Fruit fly (Drosophila melanogaster) whole organism, prepupa: ENCODE measurements around the gene LSm3.
A peak's percentile ranks its signal among the peaks of the same experiment; 100 is the strongest.

ENCODE experiments used
- Blimp-1 ChIP-seq: fragments of 200-800 bp; sonication (Bioruptor generic); optimal IDR thresholded peaks from 3 replicates; lab custom pipeline; 2017; ENCODE audit warnings: missing biosample characterization, missing genetic modification characterization, mild to moderate bottlenecking, moderate library complexity, missing genetic modification reagents
- CG10631 ChIP-seq: fragments of 200-800 bp; sonication (Bioruptor generic); optimal IDR thresholded peaks from 2 replicates; lab custom pipeline; 2016; ENCODE audit warnings: missing biosample characterization, missing genetic modification characterization
- CG10669 ChIP-seq: fragments of 200-800 bp; sonication (Bioruptor generic); optimal IDR thresholded peaks from 3 replicates; lab custom pipeline; 2018; ENCODE audit warnings: missing biosample characterization, mild to moderate bottlenecking, missing genetic modification characterization, moderate library complexity
- CG11902 ChIP-seq: fragments of 200-800 bp; sonication (Bioruptor generic); optimal IDR thresholded peaks from 3 replicates; lab custom pipeline; 2016; ENCODE audit warnings: missing biosample characterization, missing genetic modification characterization
- CG15336 ChIP-seq: fragments of 200-800 bp; sonication (Bioruptor generic); IDR thresholded peaks from 2 replicates; pipeline ENCODE4 v1.3.6; 2022; ENCODE audit warnings: missing biosample characterization, missing genetic modification characterization
- CG1621 ChIP-seq: fragments of 200-800 bp; sonication (Bioruptor generic); optimal IDR thresholded peaks from 3 replicates; lab custom pipeline; 2018; ENCODE audit warnings: missing biosample characterization, mild to moderate bottlenecking, missing genetic modification characterization
- CG16779 ChIP-seq: fragments of 200-800 bp; sonication (Bioruptor generic); optimal IDR thresholded peaks from 3 replicates; lab custom pipeline; 2017; ENCODE audit warnings: missing biosample characterization, mild to moderate bottlenecking, missing genetic modification characterization
- CG32006 ChIP-seq: fragments of 200-800 bp; sonication (Bioruptor generic); optimal IDR thresholded peaks from 3 replicates; lab custom pipeline; 2017; ENCODE audit warnings: missing biosample characterization, mild to moderate bottlenecking, missing genetic modification characterization
- CG34406 ChIP-seq: fragments of 200-800 bp; sonication (Bioruptor generic); optimal IDR thresholded peaks from 3 replicates; lab custom pipeline; 2016; ENCODE audit warnings: missing biosample characterization, missing genetic modification characterization
- CG3919 ChIP-seq: fragments of 200-800 bp; sonication (Bioruptor generic); optimal IDR thresholded peaks from 3 replicates; lab custom pipeline; 2016; ENCODE audit warnings: missing biosample characterization, missing genetic modification characterization
- CG4318 ChIP-seq: fragments of 200-800 bp; sonication (Bioruptor generic); optimal IDR thresholded peaks from 3 replicates; lab custom pipeline; 2017; ENCODE audit warnings: missing biosample characterization, mild to moderate bottlenecking, missing genetic modification characterization
- CG6276 ChIP-seq: fragments of 200-800 bp; sonication (Bioruptor generic); optimal IDR thresholded peaks from 2 replicates; lab custom pipeline; 2017; ENCODE audit warnings: missing biosample characterization, mild to moderate bottlenecking, missing genetic modification characterization
- CG6808 ChIP-seq: fragments of 200-800 bp; sonication (Bioruptor generic); optimal IDR thresholded peaks from 3 replicates; lab custom pipeline; 2017; ENCODE audit warnings: missing biosample characterization, missing genetic modification characterization, mild to moderate bottlenecking, moderate library complexity, missing genetic modification reagents
- CG6854 ChIP-seq: fragments of 200-800 bp; sonication (Bioruptor generic); optimal IDR thresholded peaks from 2 replicates; lab custom pipeline; 2017; ENCODE audit warnings: missing biosample characterization, mild to moderate bottlenecking, missing genetic modification characterization
- CG7368 ChIP-seq: fragments of 200-800 bp; sonication (Bioruptor generic); optimal IDR thresholded peaks from 3 replicates; lab custom pipeline; 2016; ENCODE audit warnings: missing biosample characterization, missing genetic modification characterization
- CG8319 ChIP-seq: fragments of 200-800 bp; sonication (Bioruptor generic); optimal IDR thresholded peaks from 3 replicates; lab custom pipeline; 2016; ENCODE audit warnings: missing biosample characterization, missing genetic modification characterization
- CG8632 ChIP-seq: fragments of 200-800 bp; sonication (Bioruptor generic); optimal IDR thresholded peaks from 3 replicates; lab custom pipeline; 2016; ENCODE audit warnings: missing biosample characterization, missing genetic modification characterization
- Eip75B ChIP-seq: fragments of 200-800 bp; sonication (Bioruptor generic); optimal IDR thresholded peaks from 3 replicates; lab custom pipeline; 2016; ENCODE audit warnings: missing biosample characterization, missing genetic modification characterization
- Eip78C ChIP-seq: fragments of 200-800 bp; sonication (Bioruptor generic); peaks from one replicate; lab custom pipeline; 2016; ENCODE audit warnings: missing biosample characterization, missing genetic modification characterization
- Eip93F ChIP-seq: fragments of 200-800 bp; sonication (Bioruptor generic); optimal IDR thresholded peaks from 2 replicates; lab custom pipeline; 2016; ENCODE audit warnings: missing biosample characterization, mild to moderate bottlenecking, missing genetic modification characterization
- Ets21C ChIP-seq: fragments of 200-800 bp; sonication (Bioruptor generic); optimal IDR thresholded peaks from 3 replicates; lab custom pipeline; 2016; ENCODE audit warnings: missing biosample characterization, missing genetic modification characterization
- Ets96B ChIP-seq: fragments of 200-800 bp; optimal IDR thresholded peaks from 2 replicates; lab custom pipeline; 2019; ENCODE audit warnings: missing biosample characterization, mild to moderate bottlenecking, missing genetic modification characterization, moderate library complexity
- Hr38 ChIP-seq: sonication (Bioruptor generic); optimal IDR thresholded peaks from 2 replicates; lab custom pipeline; 2016; ENCODE audit warnings: missing biosample characterization, missing genetic modification characterization
- Hr39 ChIP-seq: fragments of 200-800 bp; sonication (Bioruptor generic); optimal IDR thresholded peaks from 2 replicates; lab custom pipeline; 2016; ENCODE audit warnings: missing biosample characterization, missing genetic modification characterization
- OdsH ChIP-seq: fragments of 200-800 bp; sonication (Bioruptor generic); optimal IDR thresholded peaks from 3 replicates; lab custom pipeline; 2016; ENCODE audit warnings: missing biosample characterization, missing genetic modification characterization
- Smox ChIP-seq: fragments of 200-800 bp; sonication (Bioruptor generic); optimal IDR thresholded peaks from 3 replicates; lab custom pipeline; 2016; ENCODE audit warnings: missing biosample characterization, missing genetic modification characterization
- Sox14 ChIP-seq: fragments of 200-800 bp; sonication (Bioruptor generic); optimal IDR thresholded peaks from 3 replicates; lab custom pipeline; 2016; ENCODE audit warnings: missing biosample characterization, missing genetic modification characterization
- Sox15 ChIP-seq: fragments of 200-800 bp; sonication (Bioruptor generic); optimal IDR thresholded peaks from 3 replicates; lab custom pipeline; 2016; ENCODE audit warnings: missing biosample characterization, missing genetic modification characterization
- achi ChIP-seq: fragments of 200-800 bp; sonication (Bioruptor generic); optimal IDR thresholded peaks from 3 replicates; lab custom pipeline; 2016; ENCODE audit warnings: missing biosample characterization, missing genetic modification characterization
- cyc ChIP-seq: fragments of 200-800 bp; sonication (Bioruptor generic); optimal IDR thresholded peaks from 3 replicates; lab custom pipeline; 2016; ENCODE audit warnings: missing biosample characterization, missing genetic modification characterization
- eg ChIP-seq: fragments of 200-800 bp; sonication (Bioruptor generic); IDR thresholded peaks from 3 replicates; pipeline ENCODE4 v1.3.6; 2022; ENCODE audit warnings: missing biosample characterization, missing genetic modification characterization
- esn ChIP-seq: fragments of 200-800 bp; sonication (Bioruptor generic); optimal IDR thresholded peaks from 2 replicates; lab custom pipeline; 2016; ENCODE audit warnings: missing biosample characterization, mild to moderate bottlenecking, missing genetic modification characterization, moderate library complexity
- fd85E ChIP-seq: fragments of 200-800 bp; sonication (Bioruptor generic); optimal IDR thresholded peaks from 3 replicates; lab custom pipeline; 2016; ENCODE audit warnings: missing biosample characterization, missing genetic modification characterization
- net ChIP-seq: fragments of 200-800 bp; sonication (Bioruptor generic); optimal IDR thresholded peaks from 3 replicates; lab custom pipeline; 2016; ENCODE audit warnings: missing biosample characterization, missing genetic modification characterization
- salr ChIP-seq, 2 experiments: fragments of 200-800 bp; sonication (Bioruptor generic); optimal IDR thresholded peaks; 3 replicates each; lab custom pipeline; 2016 to 2018; ENCODE audit warnings: missing biosample characterization in 2 of 2, missing genetic modification characterization in 2 of 2, mild to moderate bottlenecking in 1 of 2
- spab ChIP-seq: fragments of 200-800 bp; sonication (Bioruptor generic); optimal IDR thresholded peaks from 2 replicates; lab custom pipeline; 2017; ENCODE audit warnings: missing biosample characterization, mild to moderate bottlenecking, missing genetic modification characterization, missing genetic modification reagents
- svp ChIP-seq: fragments of 200-800 bp; sonication (Bioruptor generic); peaks from one replicate; lab custom pipeline; 2016; ENCODE audit warnings: missing biosample characterization, missing genetic modification characterization
- vri ChIP-seq: fragments of 200-800 bp; sonication (Bioruptor generic); optimal IDR thresholded peaks from 3 replicates; lab custom pipeline; 2016; ENCODE audit warnings: missing biosample characterization, mild to moderate bottlenecking, missing genetic modification characterization

The LSm3 gene

dm6 chr3R:23962781-23963222 is 33.3 kb upstream of the LSm3 start, which contains the start of gene CG31140 (continued):
- TF ChIP-seq Sox14 (GFP tag; lab: Kevin White, UChicago) (no peak), cyc (no peak), CG34406 (no peak), net (GFP tag; lab: Kevin White, UChicago) (peak; percentile 46), Ets21C (GFP tag; lab: Kevin White, UChicago) (no peak), CG6276 (GFP tag; lab: Kevin White, UChicago) (peak; percentile 27), svp (GFP tag; lab: Kevin White, UChicago) (peak; percentile 45), Smox (no peak), Blimp-1 (GFP tag; lab: Kevin White, UChicago) (no peak), CG4318 (GFP tag; lab: Kevin White, UChicago) (no peak), CG1621 (tag; lab: Kevin White, UChicago) (peak; percentile 48), Sox15 (GFP tag; lab: Kevin White, UChicago) (no peak), Eip93F (GFP tag; lab: Kevin White, UChicago) (no peak), salr (GFP tag; optimal IDR thresholded peaks at IDR 0.05; lab: Kevin White, UChicago) (no peak), CG8319 (GFP tag; lab: Kevin White, UChicago) (no peak), esn (GFP tag; lab: Kevin White, UChicago) (peak; percentile 25), CG3919 (GFP tag; lab: Kevin White, UChicago) (peak; percentile 42), CG15336 (GFP tag; lab: Robert Waterston, UW) (peak; percentile 21; the same call in 1 of the 2 replicates), vri (GFP tag; lab: Kevin White, UChicago) (no peak), CG6808 (peak; percentile 27), eg (peak; percentile 48; the same call in 2 of the 3 replicates), spab (GFP tag; lab: Kevin White, UChicago) (no peak), fd85E (GFP tag; lab: Kevin White, UChicago) (peak; percentile 31), Eip75B (GFP tag; lab: Kevin White, UChicago) (peak; percentile 31), CG6854 (GFP tag; lab: Kevin White, UChicago) (peak; percentile 79), CG10631 (GFP tag; lab: Kevin White, UChicago) (no peak), CG16779 (tag; lab: Kevin White, UChicago) (peak; percentile 54), CG7368 (GFP tag; lab: Kevin White, UChicago) (peak; percentile 47)

- no peak for TF ChIP-seq salr (GFP tag; optimal IDR thresholded peaks at IDR 0.05; lab: Kevin White, UChicago)
- TF ChIP-seq Eip78C (GFP tag; lab: Kevin White, UChicago): peak; percentile 12
- peak; percentile 12 for TF ChIP-seq svp (GFP tag; lab: Kevin White, UChicago)
- TF ChIP-seq Hr39 (GFP tag; lab: Kevin White, UChicago): no peak
These were observed 30.9 kb upstream of the LSm3 start for dm6 chr3R:23964913-23965718.

- TF ChIP-seq Hr38 (GFP tag; lab: Kevin White, UChicago) (no peak), CG10669 (GFP tag; lab: Kevin White, UChicago) (peak; percentile 26), CG11902 (GFP tag; lab: Kevin White, UChicago) (peak; percentile 0), Sox15 (GFP tag; lab: Kevin White, UChicago) (no peak), Eip93F (GFP tag; lab: Kevin White, UChicago) (no peak), Ets96B (tag; lab: Kevin White, UChicago) (peak; percentile 17), OdsH (no peak), CG8632 (GFP tag; lab: Kevin White, UChicago) (peak; percentile 24), CG1621 (tag; lab: Kevin White, UChicago) (no peak), CG6808 (no peak), CG10631 (GFP tag; lab: Kevin White, UChicago) (peak; percentile 1), CG32006 (peak; percentile 13), achi (peak; percentile 7), vri (GFP tag; lab: Kevin White, UChicago) (no peak)
These were observed 26.6 kb upstream of the LSm3 start for dm6 chr3R:23969449-23969848.
